Fruit fly (Drosophila melanogaster) whole organism, prepupa: ENCODE measurements around the gene CG13607.

Experiments
- CG10631 ChIP-seq: fragments of 200-800 bp; sonication (Bioruptor generic); optimal IDR thresholded peaks from 2 replicates; lab custom pipeline; 2016; ENCODE audit warnings: missing biosample characterization, missing genetic modification characterization
- CG31627 ChIP-seq: fragments of 200-800 bp; sonication (Bioruptor generic); optimal IDR thresholded peaks from 3 replicates; lab custom pipeline; 2016; ENCODE audit warnings: missing biosample characterization, missing genetic modification characterization
- CG32006 ChIP-seq: fragments of 200-800 bp; sonication (Bioruptor generic); optimal IDR thresholded peaks from 3 replicates; lab custom pipeline; 2017; ENCODE audit warnings: missing biosample characterization, mild to moderate bottlenecking, missing genetic modification characterization
- CG4318 ChIP-seq: fragments of 200-800 bp; sonication (Bioruptor generic); optimal IDR thresholded peaks from 3 replicates; lab custom pipeline; 2017; ENCODE audit warnings: missing biosample characterization, mild to moderate bottlenecking, missing genetic modification characterization
- CG8119 ChIP-seq: fragments of 200-800 bp; sonication (Bioruptor generic); IDR thresholded peaks from 3 replicates; pipeline ENCODE4 v1.3.6; 2022; ENCODE audit warnings: missing biosample characterization, missing genetic modification characterization
- CG8319 ChIP-seq: fragments of 200-800 bp; sonication (Bioruptor generic); optimal IDR thresholded peaks from 3 replicates; lab custom pipeline; 2016; ENCODE audit warnings: missing biosample characterization, missing genetic modification characterization
- Ets21C ChIP-seq: fragments of 200-800 bp; sonication (Bioruptor generic); optimal IDR thresholded peaks from 3 replicates; lab custom pipeline; 2016; ENCODE audit warnings: missing biosample characterization, missing genetic modification characterization
- lz ChIP-seq: fragments of 200-800 bp; sonication (Bioruptor generic); optimal IDR thresholded peaks from 3 replicates; lab custom pipeline; 2016; ENCODE audit warnings: missing biosample characterization, missing genetic modification characterization
- svp ChIP-seq: fragments of 200-800 bp; sonication (Bioruptor generic); peaks from one replicate; lab custom pipeline; 2016; ENCODE audit warnings: missing biosample characterization, missing genetic modification characterization

dm6 chr3R:24091653-24092052 lies 24.5 kb downstream of the CG13607 start:
- TF ChIP-seq Ets21C (GFP tag; lab: Kevin White, UChicago) = no peak
- no peak for TF ChIP-seq CG31627 (GFP tag; lab: Kevin White, UChicago)
- TF ChIP-seq lz (GFP tag; lab: Kevin White, UChicago) = no peak
- no peak for TF ChIP-seq CG32006
- no peak for TF ChIP-seq CG8319 (GFP tag; lab: Kevin White, UChicago)
- TF ChIP-seq CG4318 (GFP tag; lab: Kevin White, UChicago) = no peak
- no peak for TF ChIP-seq CG10631 (GFP tag; lab: Kevin White, UChicago)
- no peak for TF ChIP-seq CG8119 (GFP tag; lab: Robert Waterston, UW)
- no peak for TF ChIP-seq svp (GFP tag; lab: Kevin White, UChicago)
